Fruit fly (Drosophila melanogaster) whole organism, embryonic: ENCODE measurements around the gene CG14881.
A peak's percentile ranks its signal among the peaks of the same experiment; 100 is the strongest.

Source experiments
- CG11695 ChIP-seq: fragments of 200-800 bp; sonication (Bioruptor generic); IDR thresholded peaks from 3 replicates; pipeline ENCODE4 v1.3.6; 2022; ENCODE audit warnings: missing biosample characterization, missing genetic modification characterization
- CG6272 ChIP-seq: fragments of 200-800 bp; sonication (Bioruptor generic); IDR thresholded peaks from 2 replicates; pipeline ENCODE4 v1.3.6; 2022; ENCODE audit warnings: missing biosample characterization, missing genetic modification characterization
- CG6791 ChIP-seq: fragments of 200-800 bp; sonication (Bioruptor generic); IDR thresholded peaks from 3 replicates; pipeline ENCODE4 v1.3.6; 2022; ENCODE audit warnings: missing biosample characterization, missing genetic modification characterization; ENCODE audit not compliant: partially characterized antibody
- Sry-δ ChIP-seq: fragments of 200-800 bp; sonication (Bioruptor generic); optimal IDR thresholded peaks from 2 replicates; lab custom pipeline; 2016; ENCODE audit warnings: missing biosample characterization, missing genetic modification characterization
- fd64A ChIP-seq: fragments of 200-800 bp; sonication (Bioruptor generic); optimal IDR thresholded peaks from 3 replicates; lab custom pipeline; 2018; ENCODE audit warnings: missing biosample characterization, mild to moderate bottlenecking, missing genetic modification characterization

Gene CG14881

DNA sequence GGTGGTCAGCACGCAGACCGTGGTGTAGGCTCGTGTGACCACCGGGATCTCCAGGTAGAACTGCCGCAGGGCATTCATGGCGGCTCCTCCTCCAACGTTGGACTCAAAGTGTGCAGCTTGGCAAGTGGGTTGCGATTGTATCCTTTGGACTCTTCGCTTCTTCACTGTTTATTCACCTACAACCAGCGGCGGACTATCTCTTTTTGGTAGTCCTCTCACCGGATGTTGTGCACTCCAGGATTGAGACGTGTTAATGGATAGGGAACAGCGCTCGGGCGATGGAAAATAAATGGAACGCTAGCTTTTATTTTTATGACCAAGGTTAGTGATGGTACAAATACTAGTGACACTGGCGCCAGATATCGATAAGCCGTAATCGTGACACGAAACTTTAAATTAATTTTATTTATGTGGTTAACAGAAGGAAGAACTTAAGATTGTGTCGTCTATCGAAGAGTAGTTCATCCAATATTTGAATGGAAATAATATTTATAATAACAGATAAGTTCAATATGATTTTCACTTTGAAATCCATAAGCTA lies 49.2 kb downstream of the CG14881 start, which contains the start of gene Der-2 (continued):
- no peak for TF ChIP-seq CG11695 (GFP tag; lab: Robert Waterston, UW)
- no peak for TF ChIP-seq CG6272 (GFP tag; lab: Robert Waterston, UW)
- no peak for TF ChIP-seq fd64A (GFP tag; lab: Kevin White, UChicago)
- peak; percentile 93 for TF ChIP-seq CG6791 (GFP tag; lab: Robert Waterston, UW)
- TF ChIP-seq Sry-δ (GFP tag; lab: Kevin White, UChicago), result peak; percentile 89
